Worm (Caenorhabditis elegans): ENCODE results near the gene str-180.

The str-180 gene

ce11 chrV:6694668-6695067, 26.0 kb upstream of the str-180 start, which contains the start of gene W02F12.8:
TSS of gene W02F12.8 (minus strand) at chrV:6694768.
- TF ChIP-seq lin-39 (tag; optimal IDR thresholded peaks at IDR 0.05) (no peak), ceh-82 (tag; optimal IDR thresholded peaks at IDR 0.05) (no peak), elt-2 (tag; optimal IDR thresholded peaks at IDR 0.05) (no peak), eor-1 (tag; optimal IDR thresholded peaks at IDR 0.05) (no peak), unc-39 (tag; optimal IDR thresholded peaks at IDR 0.05) (no peak), nhr-76 (tag; optimal IDR thresholded peaks at IDR 0.05) (no peak), fkh-2 (tag; optimal IDR thresholded peaks at IDR 0.05) (no peak), egl-27 (tag; optimal IDR thresholded peaks at IDR 0.05) (no peak), ceh-28 (tag; optimal IDR thresholded peaks at IDR 0.05) (no peak), nhr-28 (tag; optimal IDR thresholded peaks at IDR 0.05) (no peak), pha-4 (tag; optimal IDR thresholded peaks at IDR 0.05) (no peak)

ce11 chrV:6691813-6692351, 23.2 kb upstream of the str-180 start, which contains the start of gene mtl-1:
TSS of gene mtl-1 (minus strand) at chrV:6691863.
- TF ChIP-seq unc-62 (GFP tag; optimal IDR thresholded peaks at IDR 0.05) (no peak), fos-1 (tag; optimal IDR thresholded peaks at IDR 0.05) (no peak), pqm-1 (tag; optimal IDR thresholded peaks at IDR 0.05) (peak; percentile 84), mml-1 (tag; optimal IDR thresholded peaks at IDR 0.05) (no peak), skn-1 (tag; optimal IDR thresholded peaks at IDR 0.05) (no peak), ama-1 (optimal IDR thresholded peaks at IDR 0.05) (peak; percentile 8), nhr-12 (tag; optimal IDR thresholded peaks at IDR 0.05) (no peak), nhr-77 (tag; optimal IDR thresholded peaks at IDR 0.05) (no peak), lin-15B (tag; optimal IDR thresholded peaks at IDR 0.05) (no peak), zag-1 (tag; optimal IDR thresholded peaks at IDR 0.05) (no peak), ceh-28 (tag; optimal IDR thresholded peaks at IDR 0.05) (no peak), pha-4 (tag; optimal IDR thresholded peaks at IDR 0.05) (peak; percentile 37), ceh-82 (tag; optimal IDR thresholded peaks at IDR 0.05) (no peak), ztf-11 (tag; optimal IDR thresholded peaks at IDR 0.05) (no peak), aly-2 (tag; optimal IDR thresholded peaks at IDR 0.05) (no peak), elt-2 (tag; optimal IDR thresholded peaks at IDR 0.05) (peak; percentile 53)

- no peak for TF ChIP-seq mml-1 (tag; optimal IDR thresholded peaks at IDR 0.05)
- TF ChIP-seq nhr-25 (tag; optimal IDR thresholded peaks at IDR 0.05) = peak; percentile 62
- no peak for TF ChIP-seq nhr-12 (tag; optimal IDR thresholded peaks at IDR 0.05)
- no peak for TF ChIP-seq skn-1 (tag; optimal IDR thresholded peaks at IDR 0.05)
These were observed 21.4 kb upstream of the str-180 start for ce11 chrV:6690075-6690474.

DNA sequence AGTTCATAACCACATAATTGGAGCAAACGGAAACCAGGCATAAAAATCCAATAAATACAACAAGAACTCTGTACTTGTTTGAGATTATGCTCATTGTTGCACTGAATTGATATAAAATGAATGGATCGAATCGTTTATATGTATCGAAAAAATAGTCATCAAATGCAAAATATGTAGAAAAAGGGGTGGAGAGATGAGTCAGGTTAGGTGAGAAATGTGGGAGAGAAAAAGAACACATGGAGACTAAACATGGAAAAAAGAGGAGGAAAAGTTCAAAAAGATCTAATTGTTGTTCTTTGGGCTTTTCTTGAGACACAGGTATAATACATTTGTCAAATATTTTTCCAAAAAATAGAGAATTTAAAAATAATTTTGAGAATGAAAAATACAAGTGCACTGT, 19.8 kb upstream of the str-180 start, which contains the start of gene K11G9.5:
Gene K11G9.5 (minus strand): TSS at position 101 of the 400 bp plus-strand sequence.
- TF ChIP-seq lin-39 (tag; optimal IDR thresholded peaks at IDR 0.05) = no peak
- no peak for TF ChIP-seq nhr-43 (tag; optimal IDR thresholded peaks at IDR 0.05; ENCODE audit: poor library complexity, severe bottlenecking)
- TF ChIP-seq nhr-28 (tag; optimal IDR thresholded peaks at IDR 0.05) = no peak
- no peak for TF ChIP-seq pha-4 (tag; optimal IDR thresholded peaks at IDR 0.05)
- no peak for TF ChIP-seq zag-1 (tag; optimal IDR thresholded peaks at IDR 0.05)
- no peak for TF ChIP-seq eor-1 (tag; optimal IDR thresholded peaks at IDR 0.05)
- TF ChIP-seq unc-62 (GFP tag; optimal IDR thresholded peaks at IDR 0.05) = no peak
- no peak for TF ChIP-seq unc-39 (tag; optimal IDR thresholded peaks at IDR 0.05)
- TF ChIP-seq mdl-1 (tag; optimal IDR thresholded peaks at IDR 0.05) = no peak
- TF ChIP-seq pqm-1 (tag; optimal IDR thresholded peaks at IDR 0.05) = no peak
- no peak for TF ChIP-seq nhr-12 (tag; optimal IDR thresholded peaks at IDR 0.05)
- no peak for TF ChIP-seq R02D3.7 (tag; optimal IDR thresholded peaks at IDR 0.05)
- no peak for TF ChIP-seq nhr-25 (tag; optimal IDR thresholded peaks at IDR 0.05)
- no peak for TF ChIP-seq mml-1 (tag; optimal IDR thresholded peaks at IDR 0.05)

DNA sequence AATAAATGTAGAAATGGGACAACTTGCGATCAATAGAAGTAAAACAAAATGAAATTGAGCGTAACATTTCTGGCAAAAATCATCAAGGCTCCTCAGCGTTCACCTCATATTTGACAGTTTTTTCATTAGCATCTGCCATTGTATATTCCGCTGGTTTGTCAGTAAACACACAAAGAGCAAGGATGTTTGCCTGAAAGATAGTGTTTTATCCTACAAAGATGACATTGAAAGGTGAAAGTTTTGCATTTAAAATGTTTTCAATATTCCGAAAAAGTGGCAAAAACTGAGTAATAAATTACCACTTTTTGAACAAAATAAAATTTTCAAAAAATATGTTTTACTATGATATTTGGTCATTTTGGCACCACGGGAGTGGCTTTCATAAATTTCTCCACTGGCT, 17.3 kb upstream of the str-180 start:
- TF ChIP-seq aly-2 (tag; optimal IDR thresholded peaks at IDR 0.05) (no peak), pqm-1 (tag; optimal IDR thresholded peaks at IDR 0.05) (no peak), lin-39 (tag; optimal IDR thresholded peaks at IDR 0.05) (no peak), egl-27 (tag; optimal IDR thresholded peaks at IDR 0.05) (no peak), ceh-16 (tag; optimal IDR thresholded peaks at IDR 0.05) (no peak)

DNA sequence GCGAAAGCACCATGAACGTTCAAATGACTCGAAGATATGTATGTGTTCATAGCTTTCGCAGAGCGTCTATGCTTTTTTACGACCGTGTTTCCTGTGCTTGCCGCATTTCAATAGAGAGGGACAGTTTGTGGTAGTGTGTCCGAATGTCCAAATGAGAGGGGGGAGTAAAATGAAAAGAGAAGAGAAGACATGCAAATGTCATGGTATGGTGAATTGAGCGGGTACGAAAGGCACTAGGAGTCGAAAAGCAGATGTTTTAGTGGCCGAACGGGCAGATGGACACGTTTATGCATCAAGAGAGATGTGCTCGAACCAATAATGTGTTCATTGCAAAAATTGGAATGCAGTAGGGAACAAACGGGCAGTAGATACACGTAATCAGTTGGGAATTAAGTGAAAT, 16.9 kb upstream of the str-180 start:
- TF ChIP-seq ama-1 (optimal IDR thresholded peaks at IDR 0.05) = no peak
- TF ChIP-seq hmg-11 (tag; optimal IDR thresholded peaks at IDR 0.05) = no peak
- TF ChIP-seq unc-62 (GFP tag; optimal IDR thresholded peaks at IDR 0.05) = no peak
- no peak for TF ChIP-seq fkh-2 (tag; optimal IDR thresholded peaks at IDR 0.05)
- no peak for TF ChIP-seq R02D3.7 (tag; optimal IDR thresholded peaks at IDR 0.05)
- no peak for TF ChIP-seq ceh-9 (tag; optimal IDR thresholded peaks at IDR 0.05)
- TF ChIP-seq nhr-23 (tag; optimal IDR thresholded peaks at IDR 0.05) = no peak
- TF ChIP-seq aly-2 (tag; optimal IDR thresholded peaks at IDR 0.05) = no peak
- no peak for TF ChIP-seq mml-1 (tag; optimal IDR thresholded peaks at IDR 0.05)
- TF ChIP-seq jun-1 (tag; optimal IDR thresholded peaks at IDR 0.05) = no peak
- no peak for TF ChIP-seq nhr-76 (tag; optimal IDR thresholded peaks at IDR 0.05)
- no peak for TF ChIP-seq lin-15B (tag; optimal IDR thresholded peaks at IDR 0.05)
- TF ChIP-seq fkh-10 (GFP tag; optimal IDR thresholded peaks at IDR 0.05) = no peak
- TF ChIP-seq nhr-43 (tag; optimal IDR thresholded peaks at IDR 0.05; ENCODE audit: poor library complexity, severe bottlenecking) = no peak
- TF ChIP-seq sea-2 (GFP tag; optimal IDR thresholded peaks at IDR 0.05) = no peak
- TF ChIP-seq skn-1 (tag; optimal IDR thresholded peaks at IDR 0.05) = no peak
- TF ChIP-seq ztf-4 (tag; optimal IDR thresholded peaks at IDR 0.05) = no peak
- TF ChIP-seq nfya-1 (tag; optimal IDR thresholded peaks at IDR 0.05; ENCODE audit: insufficient read depth) = no peak

All from whole organism, L3 larva.